Worm (Caenorhabditis elegans) whole organism, late embryonic: ENCODE measurements around the gene C05D9.7.

Source experiments
- ceh-45 ChIP-seq: fragments of 200-800 bp; sonication (Bioruptor generic); IDR thresholded peaks from 2 replicates; pipeline ENCODE4 v1.3.6; 2022; ENCODE audit warnings: missing genetic modification reagents, missing genetic modification characterization, missing compliant biosample characterization
- elt-2 ChIP-seq: sonication (generic microtip); optimal IDR thresholded peaks from 2 replicates; lab custom pipeline; 2016; ENCODE audit warnings: missing genetic modification reagents, missing genetic modification characterization, missing compliant biosample characterization
- lin-11 ChIP-seq: fragments of 200-800 bp; sonication (Bioruptor generic); optimal IDR thresholded peaks from 2 replicates; lab custom pipeline; 2018; ENCODE audit warnings: mild to moderate bottlenecking, missing genetic modification characterization, missing compliant biosample characterization
- pag-3 ChIP-seq: sonication (generic microtip); optimal IDR thresholded peaks from 2 replicates; lab custom pipeline; 2016; ENCODE audit warnings: missing compliant biosample characterization, missing genetic modification characterization, borderline replicate concordance
- pax-1 ChIP-seq: fragments of 150-350 bp; optimal IDR thresholded peaks from 2 replicates; lab custom pipeline; 2014; ENCODE audit warnings: missing biosample characterization, missing genetic modification characterization
- syd-9 ChIP-seq: sonication (generic microtip); optimal IDR thresholded peaks from 2 replicates; lab custom pipeline; 2016; ENCODE audit warnings: mild to moderate bottlenecking, missing genetic modification characterization, moderate library complexity, missing compliant biosample characterization
- unc-86 ChIP-seq: sonication (generic microtip); optimal IDR thresholded peaks from 2 replicates; lab custom pipeline; 2016; ENCODE audit warnings: missing genetic modification characterization, missing compliant biosample characterization
- ztf-16 ChIP-seq: sonication (generic microtip); optimal IDR thresholded peaks from 2 replicates; lab custom pipeline; 2017; ENCODE audit warnings: missing genetic modification characterization, missing compliant biosample characterization

DNA sequence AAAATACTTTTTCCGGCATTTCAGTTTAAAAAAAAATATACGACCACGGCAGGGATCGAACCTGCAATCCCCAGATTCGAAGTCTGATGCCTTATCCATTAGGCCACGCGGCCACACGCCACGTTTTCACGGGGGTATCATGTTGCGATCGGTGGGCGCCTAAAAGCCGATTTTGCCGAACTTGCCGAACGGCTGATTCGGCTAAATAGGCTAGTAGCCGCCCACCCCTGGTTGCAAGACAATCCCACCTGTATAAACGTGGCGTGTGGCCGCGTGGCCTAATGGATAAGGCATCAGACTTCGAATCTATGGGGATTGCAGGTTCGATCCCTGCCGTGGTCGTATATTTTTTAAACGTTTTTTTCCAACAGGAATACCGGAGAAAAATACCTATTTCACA lies 30.1 kb downstream of the C05D9.7 start:
- no peak for TF ChIP-seq elt-2 (tag; lab: Kevin White, UChicago)
- no peak for TF ChIP-seq pax-1 (tag; lab: Kevin White, UChicago)
- no peak for TF ChIP-seq unc-86 (tag; lab: Kevin White, UChicago)
- no peak for TF ChIP-seq pag-3 (tag; lab: Kevin White, UChicago)
- no peak for TF ChIP-seq ceh-45 (GFP tag; lab: Robert Waterston, UW)
- no peak for TF ChIP-seq lin-11 (tag; lab: Kevin White, UChicago)
- no peak for TF ChIP-seq ztf-16 (tag; lab: Kevin White, UChicago)
- no peak for TF ChIP-seq syd-9 (tag; lab: Kevin White, UChicago)
